Fruit fly (Drosophila melanogaster): ENCODE measurements around the gene CG14627.

CG14627 gene

dm6 chrX:1181320-1181719 is at the start of gene CG14627:
Gene CG14627 (plus strand): TSS chrX:1181620.
- TF ChIP-seq psq (optimal IDR thresholded peaks at IDR 0.05) (no peak), Myc (optimal IDR thresholded peaks at IDR 0.05) (no peak), ttk (optimal IDR thresholded peaks at IDR 0.05) (no peak), Sin3A (optimal IDR thresholded peaks at IDR 0.05) (no peak), h (optimal IDR thresholded peaks at IDR 0.05) (no peak), insv (optimal IDR thresholded peaks at IDR 0.05) (no peak)

dm6 chrX:1134053-1135005 is 47.1 kb upstream of the CG14627 start, which contains the start of gene CG3655:
Gene CG3655 (minus strand): TSS chrX:1134896.
- no peak for TF ChIP-seq h (optimal IDR thresholded peaks at IDR 0.05)
- no peak for TF ChIP-seq Myc (optimal IDR thresholded peaks at IDR 0.05)
- no peak for TF ChIP-seq psq (optimal IDR thresholded peaks at IDR 0.05)
- no peak for TF ChIP-seq Sin3A (optimal IDR thresholded peaks at IDR 0.05)
- TF ChIP-seq insv (optimal IDR thresholded peaks at IDR 0.05): no peak
- no peak for TF ChIP-seq ttk (optimal IDR thresholded peaks at IDR 0.05)

dm6 chrX:1135006-1135376 is 46.4 kb upstream of the CG14627 start:
- no peak for TF ChIP-seq Myc (optimal IDR thresholded peaks at IDR 0.05)
- peak; percentile 61 for TF ChIP-seq insv (optimal IDR thresholded peaks at IDR 0.05)

dm6 chrX:1142567-1143347 is 38.7 kb upstream of the CG14627 start:
- TF ChIP-seq Sin3A (optimal IDR thresholded peaks at IDR 0.05) (no peak), insv (optimal IDR thresholded peaks at IDR 0.05) (no peak), h (optimal IDR thresholded peaks at IDR 0.05) (no peak), psq (optimal IDR thresholded peaks at IDR 0.05) (no peak), Myc (optimal IDR thresholded peaks at IDR 0.05) (no peak), ttk (optimal IDR thresholded peaks at IDR 0.05) (no peak)

- TF ChIP-seq Sin3A (optimal IDR thresholded peaks at IDR 0.05) (no peak), ttk (optimal IDR thresholded peaks at IDR 0.05) (no peak), Myc (optimal IDR thresholded peaks at IDR 0.05) (no peak), h (optimal IDR thresholded peaks at IDR 0.05) (no peak), insv (optimal IDR thresholded peaks at IDR 0.05) (no peak), psq (optimal IDR thresholded peaks at IDR 0.05) (no peak)
These were observed 36.1 kb upstream of the CG14627 start, which contains the start of gene CG14628 for dm6 chrX:1145344-1145743. Gene CG14628 (plus strand): TSS chrX:1145644.

- no peak for TF ChIP-seq psq (optimal IDR thresholded peaks at IDR 0.05)
- no peak for TF ChIP-seq h (optimal IDR thresholded peaks at IDR 0.05)
- TF ChIP-seq insv (optimal IDR thresholded peaks at IDR 0.05): no peak
- TF ChIP-seq ttk (optimal IDR thresholded peaks at IDR 0.05): no peak
- no peak for TF ChIP-seq Sin3A (optimal IDR thresholded peaks at IDR 0.05)
- no peak for TF ChIP-seq Myc (optimal IDR thresholded peaks at IDR 0.05)
These were observed 19.4 kb upstream of the CG14627 start, which contains the start of gene eIF4E7 for dm6 chrX:1161913-1162439. Gene eIF4E7 (minus strand): TSS chrX:1162389.

- TF ChIP-seq h (optimal IDR thresholded peaks at IDR 0.05): no peak
- no peak for TF ChIP-seq Myc (optimal IDR thresholded peaks at IDR 0.05)
- no peak for TF ChIP-seq Sin3A (optimal IDR thresholded peaks at IDR 0.05)
- TF ChIP-seq insv (optimal IDR thresholded peaks at IDR 0.05): no peak
- TF ChIP-seq psq (optimal IDR thresholded peaks at IDR 0.05): no peak
- TF ChIP-seq ttk (optimal IDR thresholded peaks at IDR 0.05): no peak
These were observed 11.1 kb upstream of the CG14627 start, which contains the start of gene CG11378 for dm6 chrX:1170117-1170878. Gene CG11378 (plus strand): TSS chrX:1170828.

- no peak for TF ChIP-seq psq (optimal IDR thresholded peaks at IDR 0.05)
- no peak for TF ChIP-seq Myc (optimal IDR thresholded peaks at IDR 0.05)
- no peak for TF ChIP-seq Sin3A (optimal IDR thresholded peaks at IDR 0.05)
- TF ChIP-seq ttk (optimal IDR thresholded peaks at IDR 0.05): no peak
- no peak for TF ChIP-seq insv (optimal IDR thresholded peaks at IDR 0.05)
- no peak for TF ChIP-seq h (optimal IDR thresholded peaks at IDR 0.05)
These were observed 10.4 kb upstream of the CG14627 start for dm6 chrX:1171018-1171417.

- TF ChIP-seq Sin3A (optimal IDR thresholded peaks at IDR 0.05) (no peak), h (optimal IDR thresholded peaks at IDR 0.05) (no peak), ttk (optimal IDR thresholded peaks at IDR 0.05) (no peak), psq (optimal IDR thresholded peaks at IDR 0.05) (no peak), insv (optimal IDR thresholded peaks at IDR 0.05) (no peak), Myc (optimal IDR thresholded peaks at IDR 0.05) (no peak)
These were observed 8.5 kb upstream of the CG14627 start for dm6 chrX:1172756-1173422.

dm6 chrX:1173564-1173963 is 7.9 kb upstream of the CG14627 start:
- no peak for TF ChIP-seq h (optimal IDR thresholded peaks at IDR 0.05)
- no peak for TF ChIP-seq psq (optimal IDR thresholded peaks at IDR 0.05)
- TF ChIP-seq Sin3A (optimal IDR thresholded peaks at IDR 0.05): no peak
- no peak for TF ChIP-seq Myc (optimal IDR thresholded peaks at IDR 0.05)
- TF ChIP-seq insv (optimal IDR thresholded peaks at IDR 0.05): no peak
- TF ChIP-seq ttk (optimal IDR thresholded peaks at IDR 0.05): no peak

dm6 chrX:1175993-1176392 is 5.4 kb upstream of the CG14627 start, which contains the start of gene CG11384:
Gene CG11384 (minus strand): TSS chrX:1176035.
- TF ChIP-seq insv (optimal IDR thresholded peaks at IDR 0.05) (no peak), psq (optimal IDR thresholded peaks at IDR 0.05) (no peak), Myc (optimal IDR thresholded peaks at IDR 0.05) (no peak), h (optimal IDR thresholded peaks at IDR 0.05) (no peak), ttk (optimal IDR thresholded peaks at IDR 0.05) (no peak), Sin3A (optimal IDR thresholded peaks at IDR 0.05) (no peak)

All from Kc167 (cell line).